Worm (Caenorhabditis elegans) whole organism, young adult: ENCODE data around the gene lex-1.

Experiments
- B0261.1 ChIP-seq: sonication (generic microtip); optimal IDR thresholded peaks from 2 replicates; lab custom pipeline; 2016; ENCODE audit warnings: mild to moderate bottlenecking, missing genetic modification characterization, moderate library complexity, missing compliant biosample characterization
- B0336.3 ChIP-seq: fragments of 200-800 bp; sonication (Bioruptor generic); IDR thresholded peaks from 2 replicates; pipeline ENCODE4 v1.3.6; 2022; ENCODE audit warnings: missing genetic modification characterization, missing compliant biosample characterization
- D2030.7 ChIP-seq: fragments of 200-800 bp; sonication (Bioruptor generic); IDR thresholded peaks from 2 replicates; pipeline ENCODE4 v1.3.6; 2022; ENCODE audit warnings: missing genetic modification reagents, missing genetic modification characterization, missing compliant biosample characterization
- F23B12.7 ChIP-seq: sonication (generic microtip); optimal IDR thresholded peaks from 2 replicates; lab custom pipeline; 2017; ENCODE audit warnings: missing genetic modification characterization, mild to moderate bottlenecking, missing compliant biosample characterization, antibody characterized with exemption, moderate library complexity; ENCODE audit not compliant: insufficient read depth
- F37B4.10 ChIP-seq: fragments of 200-800 bp; sonication (Bioruptor generic); IDR thresholded peaks from 2 replicates; pipeline ENCODE4 v1.3.6; 2022; ENCODE audit warnings: missing genetic modification characterization, missing compliant biosample characterization
- F52B5.7 ChIP-seq: sonication (generic microtip); optimal IDR thresholded peaks from 2 replicates; lab custom pipeline; 2016; ENCODE audit warnings: mild to moderate bottlenecking, missing genetic modification characterization, missing compliant biosample characterization
- F55B11.4 ChIP-seq: sonication (generic microtip); optimal IDR thresholded peaks from 2 replicates; lab custom pipeline; 2016; ENCODE audit warnings: missing compliant biosample characterization, missing genetic modification characterization, borderline replicate concordance; ENCODE audit not compliant: insufficient read depth
- F57C9.4 ChIP-seq: sonication (generic microtip); optimal IDR thresholded peaks from 2 replicates; lab custom pipeline; 2017; ENCODE audit warnings: mild to moderate bottlenecking, missing genetic modification characterization, missing compliant biosample characterization
- T07F8.4 ChIP-seq: sonication (generic microtip); optimal IDR thresholded peaks from 2 replicates; lab custom pipeline; 2016; ENCODE audit warnings: mild to moderate bottlenecking, missing genetic modification characterization, moderate library complexity, missing compliant biosample characterization
- Y53F4B.3 ChIP-seq: fragments of 200-800 bp; sonication (Bioruptor generic); IDR thresholded peaks from 2 replicates; pipeline ENCODE4 v1.3.6; 2022; ENCODE audit warnings: missing genetic modification reagents, missing genetic modification characterization, missing compliant biosample characterization
- Y53G8AR.9 ChIP-seq: fragments of 200-800 bp; sonication (Bioruptor generic); conservative IDR thresholded peaks from 2 replicates; pipeline ENCODE4 v1.3.6; 2022; ENCODE audit warnings: missing genetic modification reagents, missing genetic modification characterization, missing compliant biosample characterization
- ZK185.1 ChIP-seq: sonication (generic microtip); optimal IDR thresholded peaks from 2 replicates; lab custom pipeline; 2016; ENCODE audit warnings: mild to moderate bottlenecking, missing genetic modification characterization, missing compliant biosample characterization; ENCODE audit not compliant: poor library complexity, severe bottlenecking
- akir-1 ChIP-seq: fragments of 200-800 bp; sonication (Bioruptor generic); optimal IDR thresholded peaks from 2 replicates; lab custom pipeline; 2018; ENCODE audit warnings: mild to moderate bottlenecking, missing genetic modification characterization, moderate library complexity, missing compliant biosample characterization
- ama-1 ChIP-seq, 3 experiments: fragments of 150-350 bp in 1 of 3; sonication (generic microtip) in 2 of 3; optimal IDR thresholded peaks; 2 replicates each; lab custom pipeline; 2014 to 2018; ENCODE audit warnings: missing biosample characterization in 2 of 3, missing genetic modification characterization in 2 of 3, missing genetic modification reagents in 2 of 3
- aptf-3 ChIP-seq: fragments of 200-800 bp; sonication (Bioruptor generic); IDR thresholded peaks from 2 replicates; pipeline ENCODE4 v1.3.6; 2022; ENCODE audit warnings: missing genetic modification characterization, missing compliant biosample characterization
- attf-5 ChIP-seq: fragments of 200-800 bp; sonication (Bioruptor generic); optimal IDR thresholded peaks from 2 replicates; lab custom pipeline; 2018; ENCODE audit warnings: mild to moderate bottlenecking, missing genetic modification characterization, missing compliant biosample characterization
- bed-1 ChIP-seq: fragments of 200-800 bp; sonication (Bioruptor generic); IDR thresholded peaks from 2 replicates; pipeline ENCODE4 v1.3.6; 2022; ENCODE audit warnings: missing genetic modification reagents, missing genetic modification characterization, missing compliant biosample characterization
- cebp-1 ChIP-seq, 2 experiments: fragments of 200-800 bp in 1 of 2; sonication (Bioruptor generic) in 1 of 2; sonication (generic microtip) in 1 of 2; IDR thresholded peaks in 1 of 2; optimal IDR thresholded peaks in 1 of 2; 2 replicates each; pipeline versions ENCODE4 v1.3.6 to Lab custom; 2017 to 2022; ENCODE audit warnings: missing compliant biosample characterization in 2 of 2, missing genetic modification characterization in 2 of 2, mild to moderate bottlenecking in 1 of 2, missing genetic modification reagents in 1 of 2, moderate library complexity in 1 of 2
- die-1 ChIP-seq: sonication (generic microtip); optimal IDR thresholded peaks from 2 replicates; lab custom pipeline; 2016; ENCODE audit warnings: missing genotype, mild to moderate bottlenecking, missing genetic modification characterization, missing compliant biosample characterization
- dpl-1 ChIP-seq: fragments of 150-350 bp; optimal IDR thresholded peaks from 2 replicates; lab custom pipeline; 2014; ENCODE audit warnings: missing biosample characterization, missing genetic modification reagents, missing genetic modification characterization
- efl-1 ChIP-seq: fragments of 150-350 bp; optimal IDR thresholded peaks from 2 replicates; lab custom pipeline; 2014; ENCODE audit warnings: missing biosample characterization, missing genetic modification reagents, missing genetic modification characterization
- lin-35 ChIP-seq, 3 experiments: fragments of 150-350 bp in 2 of 3; sonication (generic microtip) in 1 of 3; optimal IDR thresholded peaks; 2 replicates each; lab custom pipeline; 2014 to 2018; ENCODE audit warnings: missing biosample characterization in 3 of 3, missing genetic modification characterization in 3 of 3, missing genetic modification reagents in 3 of 3
- lin-40 ChIP-seq: sonication (generic microtip); optimal IDR thresholded peaks from 2 replicates; lab custom pipeline; 2016; ENCODE audit warnings: missing genetic modification characterization, mild to moderate bottlenecking, missing compliant biosample characterization, missing genotype, missing genetic modification reagents
- lin-54 ChIP-seq: fragments of 200-800 bp; sonication (Bioruptor generic); optimal IDR thresholded peaks from 2 replicates; lab custom pipeline; 2018; ENCODE audit warnings: mild to moderate bottlenecking, missing genetic modification characterization, missing compliant biosample characterization
- lsl-1 ChIP-seq: fragments of 200-800 bp; sonication (Bioruptor generic); optimal IDR thresholded peaks from 2 replicates; lab custom pipeline; 2018; ENCODE audit warnings: mild to moderate bottlenecking, missing genetic modification characterization, moderate library complexity, missing compliant biosample characterization
- madf-3 ChIP-seq: fragments of 200-800 bp; sonication (Bioruptor generic); IDR thresholded peaks from 2 replicates; pipeline ENCODE4 v1.3.6; 2022; ENCODE audit warnings: missing genetic modification reagents, missing genetic modification characterization, missing compliant biosample characterization
- madf-6 ChIP-seq: fragments of 200-800 bp; sonication (Bioruptor generic); IDR thresholded peaks from 2 replicates; pipeline ENCODE4 v1.3.6; 2022; ENCODE audit warnings: missing genetic modification reagents, missing genetic modification characterization, missing compliant biosample characterization
- madf-8 ChIP-seq: fragments of 200-800 bp; sonication (Bioruptor generic); conservative IDR thresholded peaks from 2 replicates; pipeline ENCODE4 v1.3.6; 2022; ENCODE audit warnings: missing genetic modification reagents, missing genetic modification characterization, missing compliant biosample characterization
- mcd-1 ChIP-seq: fragments of 200-800 bp; sonication (Bioruptor generic); IDR thresholded peaks from 2 replicates; pipeline ENCODE4 v1.3.6; 2022; ENCODE audit warnings: missing genetic modification reagents, missing genetic modification characterization, missing compliant biosample characterization
- nfya-2 ChIP-seq: fragments of 200-800 bp; sonication (Bioruptor generic); IDR thresholded peaks from 2 replicates; pipeline ENCODE4 v1.3.6; 2022; ENCODE audit warnings: missing genetic modification reagents, missing genetic modification characterization, missing compliant biosample characterization
- nfyb-1 ChIP-seq: fragments of 200-800 bp; sonication (Bioruptor generic); IDR thresholded peaks from 2 replicates; pipeline ENCODE4 v1.3.6; 2022; ENCODE audit warnings: missing genetic modification reagents, missing genetic modification characterization, missing compliant biosample characterization
- pha-4 ChIP-seq: fragments of 150-350 bp; sonication (generic microtip); optimal IDR thresholded peaks from 2 replicates; lab custom pipeline; 2014; ENCODE audit warnings: missing biosample characterization, missing genetic modification reagents, missing genetic modification characterization
- sea-2 ChIP-seq: fragments of 200-800 bp; sonication (Bioruptor generic); IDR thresholded peaks from 2 replicates; pipeline ENCODE4 v1.3.6; 2022; ENCODE audit warnings: missing genetic modification characterization, missing compliant biosample characterization
- snpc-1.3 ChIP-seq: sonication (generic microtip); optimal IDR thresholded peaks from 2 replicates; lab custom pipeline; 2017; ENCODE audit warnings: missing genetic modification characterization, mild to moderate bottlenecking, missing compliant biosample characterization, antibody characterized with exemption, moderate library complexity, missing genotype, missing genetic modification reagents; ENCODE audit not compliant: insufficient read depth
- xnd-1 ChIP-seq: sonication (generic microtip); optimal IDR thresholded peaks from 2 replicates; lab custom pipeline; 2016; ENCODE audit warnings: missing genotype, missing genetic modification reagents, missing genetic modification characterization, missing compliant biosample characterization
- zim-3 ChIP-seq: sonication (generic microtip); optimal IDR thresholded peaks from 2 replicates; lab custom pipeline; 2017; ENCODE audit warnings: mild to moderate bottlenecking, missing genetic modification characterization, moderate library complexity, missing compliant biosample characterization
- ztf-22 ChIP-seq: fragments of 200-800 bp; sonication (Bioruptor generic); optimal IDR thresholded peaks from 2 replicates; lab custom pipeline; 2018; ENCODE audit warnings: mild to moderate bottlenecking, missing genetic modification characterization, moderate library complexity, missing compliant biosample characterization
- ztf-25 ChIP-seq: fragments of 200-800 bp; sonication (Bioruptor generic); IDR thresholded peaks from 2 replicates; pipeline ENCODE4 v1.3.6; 2022; ENCODE audit warnings: missing genetic modification reagents, missing genetic modification characterization, missing compliant biosample characterization
- ztf-28 ChIP-seq: fragments of 200-800 bp; sonication (Bioruptor generic); IDR thresholded peaks from 2 replicates; pipeline ENCODE4 v1.3.6; 2022; ENCODE audit warnings: missing genetic modification reagents, missing genetic modification characterization, missing compliant biosample characterization

lex-1 gene

ce11 chrIV:12078907-12079523 lies at the start of gene lex-1:
lex-1 (plus strand) TSS chrIV:12079473.
- TF ChIP-seq ama-1 (optimal IDR thresholded peaks at IDR 0.05; lab: Kevin White, UChicago) (no peak), ama-1 (GFP tag; optimal IDR thresholded peaks at IDR 0.05; lab: Kevin White, UChicago) (no peak), Y53G8AR.9 (GFP tag; lab: Robert Waterston, UW) (no peak), lin-35 (GFP tag; optimal IDR thresholded peaks at IDR 0.05; lab: Kevin White, UChicago) (peak in 1 of 3 experiments; percentile 21), mcd-1 (peak; percentile 71), Y53F4B.3 (GFP tag; lab: Robert Waterston, UW) (no peak), attf-5 (GFP tag; lab: Kevin White, UChicago) (peak; percentile 61), lin-54 (GFP tag; lab: Kevin White, UChicago) (peak; percentile 26), snpc-1.3 (no peak), F23B12.7 (tag; lab: Kevin White, UChicago) (no peak)

DNA sequence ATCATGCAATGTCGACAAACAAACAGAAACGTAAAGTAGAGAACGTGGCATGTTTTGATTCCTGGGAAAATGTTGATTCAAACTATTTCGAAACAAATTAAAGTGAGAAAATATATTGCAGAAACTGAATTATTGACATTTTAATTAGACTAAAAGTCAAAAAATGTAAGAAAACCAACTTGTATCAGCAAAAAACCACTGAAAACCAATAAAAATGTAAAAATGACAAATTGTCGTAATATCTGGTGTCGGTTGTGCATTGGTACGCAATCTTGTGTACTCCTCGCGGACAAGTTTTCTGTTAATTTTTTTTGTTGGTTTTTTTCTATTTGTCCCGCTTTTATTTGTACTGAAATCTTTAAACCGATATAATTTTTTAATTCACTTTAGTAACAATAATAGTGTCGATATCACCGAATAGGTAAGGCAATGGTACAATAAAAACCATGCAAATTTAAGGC lies 49.5 kb upstream of the lex-1 start, which contains the start of gene T12G3.11:
TSS of gene T12G3.11 (minus strand) at position 51 of the 461 bp plus-strand sequence.
- TF ChIP-seq die-1 (tag; lab: Kevin White, UChicago) (no peak), sea-2 (GFP tag; lab: Robert Waterston, UW) (no peak), madf-3 (GFP tag; lab: Robert Waterston, UW) (0 out of 2 replicates have a peak, but pooled peaks have one; percentile 61), efl-1 (GFP tag; lab: Kevin White, UChicago) (peak; percentile 28), lin-35 (GFP tag; optimal IDR thresholded peaks at IDR 0.05; lab: Kevin White, UChicago) (peak in 1 of 3 experiments; percentile 32), ztf-22 (GFP tag; lab: Kevin White, UChicago) (no peak), lsl-1 (GFP tag; lab: Kevin White, UChicago) (peak; percentile 26), dpl-1 (GFP tag; lab: Kevin White, UChicago) (peak; percentile 27), ZK185.1 (tag; lab: Kevin White, UChicago) (no peak), F23B12.7 (tag; lab: Kevin White, UChicago) (peak; percentile 46), mcd-1 (0 out of 2 replicates have a peak, but pooled peaks have one; percentile 8), B0336.3 (GFP tag; lab: Robert Waterston, UW) (peak; percentile 29; the same call in 1 of the 2 replicates), madf-6 (GFP tag; lab: Robert Waterston, UW) (0 out of 2 replicates have a peak, but pooled peaks have one; percentile 57), cebp-1 (GFP tag; IDR thresholded peaks at IDR 0.05; lab: Robert Waterston, UW) (no peak), cebp-1 (tag; optimal IDR thresholded peaks at IDR 0.05; lab: Kevin White, UChicago) (peak; percentile 7), lin-54 (GFP tag; lab: Kevin White, UChicago) (peak; percentile 38), ztf-25 (no peak), aptf-3 (GFP tag; lab: Robert Waterston, UW) (no peak)

ce11 chrIV:12031003-12031402 lies 48.3 kb upstream of the lex-1 start, which contains the start of the genes T12G3.6 and mrpl-51:
T12G3.6 (minus strand) TSS chrIV:12031271.
mrpl-51 (plus strand) TSS chrIV:12031324.
- TF ChIP-seq nfya-2 (GFP tag; lab: Robert Waterston, UW) (no peak), efl-1 (GFP tag; lab: Kevin White, UChicago) (peak; percentile 73), die-1 (tag; lab: Kevin White, UChicago) (no peak), snpc-1.3 (no peak), madf-8 (GFP tag; lab: Robert Waterston, UW) (peak; percentile 36), madf-6 (GFP tag; lab: Robert Waterston, UW) (peak; percentile 78), D2030.7 (peak; percentile 22; the same call in 1 of the 2 replicates), F55B11.4 (no peak), xnd-1 (peak; percentile 45), lin-54 (GFP tag; lab: Kevin White, UChicago) (peak; percentile 21), bed-1 (GFP tag; lab: Robert Waterston, UW) (no peak), dpl-1 (GFP tag; lab: Kevin White, UChicago) (no peak)

ce11 chrIV:12032383-12032782 lies 46.9 kb upstream of the lex-1 start:
- TF ChIP-seq lin-35 (GFP tag; optimal IDR thresholded peaks at IDR 0.05; lab: Kevin White, UChicago) (peak in 1 of 3 experiments; percentile 67), F52B5.7 (tag; lab: Kevin White, UChicago) (no peak), F37B4.10 (GFP tag; lab: Robert Waterston, UW) (no peak), lin-40 (tag; lab: Kevin White, UChicago) (peak; percentile 91), pha-4 (no peak), akir-1 (GFP tag; lab: Kevin White, UChicago) (no peak), T07F8.4 (tag; lab: Kevin White, UChicago) (peak; percentile 12), zim-3 (tag; lab: Kevin White, UChicago) (no peak), F57C9.4 (no peak), ztf-28 (GFP tag; lab: Robert Waterston, UW) (no peak), B0261.1 (tag; lab: Kevin White, UChicago) (no peak), aptf-3 (GFP tag; lab: Robert Waterston, UW) (no peak), nfyb-1 (GFP tag; lab: Robert Waterston, UW) (peak; percentile 76)
